Worm (Caenorhabditis elegans): ENCODE data around the gene F44E2.3.
A peak's percentile ranks its signal among the peaks of the same experiment; 100 is the strongest.

The F44E2.3 gene

DNA sequence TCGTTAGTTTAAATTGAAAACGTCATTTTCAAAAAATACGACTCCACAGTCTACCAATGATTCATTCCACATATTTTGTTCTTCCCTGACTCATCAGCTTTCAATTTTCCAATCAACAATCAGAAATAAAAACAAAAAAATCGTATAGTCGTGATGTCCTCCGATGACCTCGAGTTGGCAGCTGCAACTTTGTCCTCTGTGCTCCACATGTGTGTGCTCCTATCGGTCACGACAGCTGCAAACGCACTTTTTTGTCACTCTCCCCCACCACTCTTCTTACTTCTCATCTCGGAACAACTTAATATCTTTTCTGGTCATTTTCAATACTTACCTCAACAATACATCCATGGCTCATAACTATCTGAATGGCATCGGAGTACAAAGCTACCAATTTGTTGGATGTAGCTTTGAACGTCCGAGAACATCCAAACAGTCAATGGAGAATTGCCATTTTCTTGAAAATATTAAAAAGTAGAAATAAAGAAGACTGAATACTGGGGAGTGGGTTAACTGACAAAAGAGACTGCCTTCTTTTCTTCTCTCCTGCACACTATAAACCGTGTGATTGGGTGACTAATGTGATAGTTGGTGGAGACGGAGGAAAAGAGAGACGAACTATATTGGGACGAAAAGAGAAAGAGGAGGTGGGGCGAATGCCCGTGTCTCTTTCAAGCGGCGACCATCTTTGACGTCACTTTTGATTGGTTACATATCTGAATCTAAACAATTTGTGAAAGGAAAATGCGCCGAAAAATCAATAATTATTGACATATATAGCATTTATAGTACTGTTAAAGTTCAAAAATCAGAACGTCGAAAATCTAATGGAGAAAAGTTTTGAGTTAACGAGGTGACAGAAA is 38.1 kb upstream of the F44E2.3 start:
- TF ChIP-seq tbx-11 (GFP tag; IDR thresholded peaks at IDR 0.05): no peak

DNA sequence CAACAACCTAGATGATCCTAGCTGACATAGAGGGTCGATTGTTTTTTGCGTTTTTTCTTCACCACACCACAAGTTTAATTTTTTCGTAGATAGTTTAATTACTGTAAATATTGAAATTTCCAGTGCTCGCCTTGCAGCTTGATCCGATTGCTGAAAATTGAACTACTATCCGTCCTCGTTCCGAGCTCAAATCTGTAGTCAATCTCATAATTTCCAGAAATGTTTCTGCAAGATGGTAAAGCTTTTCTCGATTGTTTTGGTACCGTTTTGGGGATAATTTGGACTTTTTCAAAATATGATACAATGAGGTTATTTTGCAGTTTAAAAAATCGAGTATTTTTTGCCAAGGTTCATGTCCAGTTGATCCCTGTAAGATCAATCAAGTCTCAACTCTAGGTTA is 36.9 kb upstream of the F44E2.3 start:
- TF ChIP-seq F13C5.2 (tag; optimal IDR thresholded peaks at IDR 0.05): no peak
- no peak for TF ChIP-seq aly-1 (tag; optimal IDR thresholded peaks at IDR 0.05)
- TF ChIP-seq sea-1 (GFP tag; conservative IDR thresholded peaks at IDR 0.05): no peak
- TF ChIP-seq hmg-4 (GFP tag; optimal IDR thresholded peaks at IDR 0.05): no peak
- no peak for TF ChIP-seq ama-1 (optimal IDR thresholded peaks at IDR 0.05)
- no peak for TF ChIP-seq hmbx-1 (tag; optimal IDR thresholded peaks at IDR 0.05)
- no peak for TF ChIP-seq hnd-1 (tag; optimal IDR thresholded peaks at IDR 0.05)
- no peak for TF ChIP-seq ceh-36 (tag; optimal IDR thresholded peaks at IDR 0.05)
- TF ChIP-seq tra-4 (tag; optimal IDR thresholded peaks at IDR 0.05): no peak
- TF ChIP-seq tbx-11 (GFP tag; IDR thresholded peaks at IDR 0.05): no peak
- no peak for TF ChIP-seq B0310.2 (tag; optimal IDR thresholded peaks at IDR 0.05)

DNA sequence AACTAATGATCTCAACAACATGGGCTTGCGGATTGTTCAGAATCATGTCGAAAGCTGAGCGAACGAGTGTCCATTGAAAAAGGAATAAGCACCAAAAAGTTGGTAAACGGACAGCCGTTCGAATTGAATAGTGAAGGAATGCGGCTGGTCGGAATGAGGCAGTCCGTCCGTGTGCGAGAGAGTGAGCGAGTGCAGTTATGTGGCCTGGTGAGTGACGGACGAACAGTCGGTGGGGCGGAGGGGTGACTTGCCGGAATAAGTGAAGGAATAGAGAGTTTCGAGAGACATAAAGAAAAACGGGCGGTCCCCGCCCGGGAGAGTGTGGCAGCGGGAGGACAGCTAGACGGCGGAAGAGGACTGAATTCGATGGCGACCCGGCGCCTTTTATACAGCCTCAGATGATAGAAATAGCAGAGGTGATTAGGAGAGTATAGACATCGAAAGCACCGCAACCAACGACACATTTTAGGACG is 36.2 kb upstream of the F44E2.3 start:
- TF ChIP-seq tra-4 (tag; optimal IDR thresholded peaks at IDR 0.05): no peak
- no peak for TF ChIP-seq ceh-13 (GFP tag; optimal IDR thresholded peaks at IDR 0.05)
- TF ChIP-seq B0310.2 (tag; optimal IDR thresholded peaks at IDR 0.05): peak; percentile 57
- peak; percentile 77 for TF ChIP-seq hmg-4 (GFP tag; optimal IDR thresholded peaks at IDR 0.05)
- peak; percentile 34; the same call in 1 of the 2 replicates for TF ChIP-seq sea-1 (GFP tag; conservative IDR thresholded peaks at IDR 0.05)
- TF ChIP-seq hmbx-1 (tag; optimal IDR thresholded peaks at IDR 0.05): no peak
- TF ChIP-seq ets-7 (tag; optimal IDR thresholded peaks at IDR 0.05): no peak
- 0 out of 2 replicates have a peak, but pooled peaks have one; percentile 54 for TF ChIP-seq scrt-1 (GFP tag; IDR thresholded peaks at IDR 0.05)
- peak; percentile 68 for TF ChIP-seq aly-1 (tag; optimal IDR thresholded peaks at IDR 0.05)
- TF ChIP-seq flt-1 (GFP tag; IDR thresholded peaks at IDR 0.05): no peak
- no peak for TF ChIP-seq hnd-1 (tag; optimal IDR thresholded peaks at IDR 0.05)
- 0 out of 2 replicates have a peak, but pooled peaks have one; percentile 21 for TF ChIP-seq tbx-11 (GFP tag; IDR thresholded peaks at IDR 0.05)
- peak; percentile 81 for TF ChIP-seq ama-1 (optimal IDR thresholded peaks at IDR 0.05)
- TF ChIP-seq F13C5.2 (tag; optimal IDR thresholded peaks at IDR 0.05): no peak

DNA sequence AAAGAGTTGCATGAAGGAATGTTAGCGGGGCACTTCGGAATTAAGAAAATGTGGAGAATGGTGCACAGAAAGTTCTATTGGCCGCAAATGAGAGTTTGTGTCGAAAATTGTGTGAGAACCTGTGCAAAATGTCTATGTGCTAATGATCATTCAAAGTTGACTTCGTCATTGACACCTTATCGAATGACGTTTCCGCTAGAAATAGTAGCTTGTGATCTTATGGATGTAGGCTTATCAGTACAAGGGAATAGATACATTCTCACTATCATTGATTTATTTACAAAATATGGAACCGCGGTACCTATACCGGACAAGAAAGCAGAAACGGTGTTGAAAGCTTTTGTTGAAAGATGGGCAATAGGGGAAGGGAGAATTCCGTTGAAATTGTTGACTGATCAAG is 29.4 kb upstream of the F44E2.3 start:
- no peak for TF ChIP-seq scrt-1 (GFP tag; IDR thresholded peaks at IDR 0.05)
- TF ChIP-seq tra-4 (tag; optimal IDR thresholded peaks at IDR 0.05): no peak
- TF ChIP-seq ceh-36 (tag; optimal IDR thresholded peaks at IDR 0.05): no peak
- no peak for TF ChIP-seq F13C5.2 (tag; optimal IDR thresholded peaks at IDR 0.05)
- TF ChIP-seq hmbx-1 (tag; optimal IDR thresholded peaks at IDR 0.05): no peak
- no peak for TF ChIP-seq hmg-4 (GFP tag; optimal IDR thresholded peaks at IDR 0.05)
- TF ChIP-seq flt-1 (GFP tag; IDR thresholded peaks at IDR 0.05): no peak
- TF ChIP-seq ceh-13 (GFP tag; optimal IDR thresholded peaks at IDR 0.05): no peak
- TF ChIP-seq pes-1 (GFP tag; IDR thresholded peaks at IDR 0.05): no peak
- TF ChIP-seq tbx-11 (GFP tag; IDR thresholded peaks at IDR 0.05): no peak
- no peak for TF ChIP-seq tbx-37 (GFP tag; conservative IDR thresholded peaks at IDR 0.05)

DNA sequence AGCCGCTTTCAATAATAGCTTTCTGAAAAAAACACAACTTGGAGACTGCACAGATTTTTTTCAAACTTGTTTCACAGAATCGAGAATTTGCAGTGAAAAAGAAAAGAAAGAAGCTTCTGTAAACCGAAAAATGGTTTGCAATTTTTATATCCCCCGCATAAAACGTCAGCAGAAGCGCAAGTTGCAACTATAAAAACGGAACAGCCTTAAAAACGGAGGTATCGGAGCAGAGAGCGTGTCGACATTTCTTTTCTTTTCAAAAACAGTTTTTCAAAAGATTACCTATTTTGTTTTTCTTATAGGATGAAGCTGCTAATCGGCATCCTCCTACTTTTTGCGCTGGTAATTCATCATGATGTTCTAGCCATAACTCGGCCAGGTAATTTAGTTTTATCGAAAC is 22.9 kb upstream of the F44E2.3 start, which contains the start of gene plg-1:
Gene plg-1, plus strand, starts transcription at position 301 of the 400 bp plus-strand sequence.
- TF ChIP-seq tra-4 (tag; optimal IDR thresholded peaks at IDR 0.05): no peak
- TF ChIP-seq ets-7 (tag; optimal IDR thresholded peaks at IDR 0.05): no peak
- TF ChIP-seq B0310.2 (tag; optimal IDR thresholded peaks at IDR 0.05): no peak
- TF ChIP-seq sea-1 (GFP tag; conservative IDR thresholded peaks at IDR 0.05): no peak
- TF ChIP-seq tbx-37 (GFP tag; conservative IDR thresholded peaks at IDR 0.05): no peak
- no peak for TF ChIP-seq ceh-36 (tag; optimal IDR thresholded peaks at IDR 0.05)
- TF ChIP-seq flt-1 (GFP tag; IDR thresholded peaks at IDR 0.05): no peak
- no peak for TF ChIP-seq ceh-13 (GFP tag; optimal IDR thresholded peaks at IDR 0.05)
- no peak for TF ChIP-seq aly-1 (tag; optimal IDR thresholded peaks at IDR 0.05)
- no peak for TF ChIP-seq tbx-11 (GFP tag; IDR thresholded peaks at IDR 0.05)
- no peak for TF ChIP-seq scrt-1 (GFP tag; IDR thresholded peaks at IDR 0.05)
- no peak for TF ChIP-seq ama-1 (optimal IDR thresholded peaks at IDR 0.05)
- no peak for TF ChIP-seq F13C5.2 (tag; optimal IDR thresholded peaks at IDR 0.05)
- TF ChIP-seq hmg-4 (GFP tag; optimal IDR thresholded peaks at IDR 0.05): no peak

DNA sequence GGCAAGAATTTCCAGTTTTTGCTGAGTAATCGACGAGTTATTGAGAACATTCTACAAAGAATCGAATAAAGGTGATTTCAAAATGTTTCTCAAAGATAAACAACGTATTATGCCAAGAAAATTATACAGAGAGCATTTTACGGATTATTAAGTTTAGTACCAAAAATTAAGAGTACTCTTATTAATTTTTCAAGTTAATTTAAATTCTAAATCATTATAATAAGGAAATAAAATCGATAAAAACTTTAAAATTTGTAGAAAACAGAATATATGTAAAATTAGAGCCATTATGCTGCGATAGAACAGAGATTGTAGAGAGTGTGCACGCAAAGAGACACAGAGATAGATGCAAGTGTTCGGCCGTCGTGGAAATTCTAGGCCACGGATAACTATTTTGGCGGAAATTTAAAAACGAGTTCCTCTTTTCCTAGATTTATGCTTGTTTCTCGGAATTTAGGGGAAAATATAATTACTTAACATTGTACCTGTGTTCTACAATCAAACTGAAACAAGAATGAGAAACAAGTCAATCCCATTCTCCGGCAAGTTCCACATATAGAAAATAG is 21.5 kb upstream of the F44E2.3 start, which contains the start of gene F44E2.9:
Gene F44E2.9, minus strand, starts transcription at position 51 of the 566 bp plus-strand sequence.
- TF ChIP-seq tbx-37 (GFP tag; conservative IDR thresholded peaks at IDR 0.05) (peak; percentile 61), ets-7 (tag; optimal IDR thresholded peaks at IDR 0.05) (no peak)

DNA sequence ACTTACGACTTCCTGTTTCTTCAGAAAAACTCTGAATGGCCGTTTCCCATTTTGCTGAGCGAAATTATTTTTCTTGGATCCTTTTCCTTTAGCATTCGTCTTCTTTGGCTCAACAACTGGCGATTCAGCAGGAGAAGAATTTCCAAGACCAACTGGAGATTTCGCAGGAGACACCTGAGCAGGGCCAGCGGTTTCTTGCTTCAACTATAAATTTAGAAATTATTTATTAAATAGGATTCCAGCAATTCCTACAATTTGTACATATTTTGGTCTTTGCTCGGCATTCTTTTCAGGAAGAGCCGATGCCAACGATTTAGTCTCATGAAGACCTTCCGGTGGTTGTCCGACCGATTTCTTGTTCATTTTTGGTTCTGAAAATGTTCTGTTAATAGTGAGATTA is 20.4 kb upstream of the F44E2.3 start, which contains the start of gene F44E2.8:
Gene F44E2.8, minus strand, starts transcription at position 371 of the 400 bp plus-strand sequence.
- TF ChIP-seq ceh-13 (GFP tag; optimal IDR thresholded peaks at IDR 0.05) (no peak), ama-1 (optimal IDR thresholded peaks at IDR 0.05) (no peak), pes-1 (GFP tag; IDR thresholded peaks at IDR 0.05) (no peak), hmbx-1 (tag; optimal IDR thresholded peaks at IDR 0.05) (no peak), hmg-4 (GFP tag; optimal IDR thresholded peaks at IDR 0.05) (no peak), tra-4 (tag; optimal IDR thresholded peaks at IDR 0.05) (no peak)

DNA sequence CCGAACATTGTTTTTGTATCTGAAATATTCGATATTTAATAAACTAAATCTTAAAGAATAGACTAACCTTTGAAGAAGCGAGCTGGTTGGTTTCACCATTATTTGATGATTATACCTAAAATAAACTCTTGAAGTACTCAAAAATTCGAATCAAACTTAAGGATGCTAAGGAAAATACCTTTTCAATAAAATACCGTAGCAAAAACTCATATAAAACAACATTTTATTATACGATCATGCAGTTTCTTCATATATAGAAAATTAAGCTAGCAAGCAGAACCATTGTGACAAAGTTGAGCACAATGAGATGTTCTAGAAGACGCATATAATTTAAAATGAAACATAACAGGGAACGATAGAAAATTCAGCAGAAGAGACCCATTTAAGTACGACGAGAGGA is 19.3 kb upstream of the F44E2.3 start, which contains the start of gene F44E2.7:
Gene F44E2.7, minus strand, starts transcription at position 101 of the 400 bp plus-strand sequence.
- no peak for TF ChIP-seq scrt-1 (GFP tag; IDR thresholded peaks at IDR 0.05)
- TF ChIP-seq hnd-1 (tag; optimal IDR thresholded peaks at IDR 0.05): no peak
- TF ChIP-seq flt-1 (GFP tag; IDR thresholded peaks at IDR 0.05): no peak
- no peak for TF ChIP-seq ceh-36 (tag; optimal IDR thresholded peaks at IDR 0.05)
- no peak for TF ChIP-seq hmg-4 (GFP tag; optimal IDR thresholded peaks at IDR 0.05)
- no peak for TF ChIP-seq B0310.2 (tag; optimal IDR thresholded peaks at IDR 0.05)
- no peak for TF ChIP-seq tbx-37 (GFP tag; conservative IDR thresholded peaks at IDR 0.05)
- no peak for TF ChIP-seq aly-1 (tag; optimal IDR thresholded peaks at IDR 0.05)
- TF ChIP-seq tbx-11 (GFP tag; IDR thresholded peaks at IDR 0.05): no peak
- no peak for TF ChIP-seq ets-7 (tag; optimal IDR thresholded peaks at IDR 0.05)
- TF ChIP-seq pes-1 (GFP tag; IDR thresholded peaks at IDR 0.05): no peak
